Fruit fly (Drosophila melanogaster) whole organism: ENCODE measurements around the gene CG11327.

Experiments used
- CG8478 ChIP-seq: fragments of >200 bp; optimal IDR thresholded peaks from 2 replicates; lab custom pipeline; 2018; ENCODE audit warnings: inconsistent platforms
- Dll ChIP-seq: fragments of >200 bp; optimal IDR thresholded peaks from 2 replicates; lab custom pipeline; 2017
- EcR ChIP-seq, 2 experiments: fragments of >200 bp; optimal IDR thresholded peaks; 2 replicates each; lab custom pipeline; 2017; ENCODE audit warnings: missing biosample characterization in 2 of 2, missing genetic modification characterization in 2 of 2, missing genetic modification reagents in 2 of 2
- pan ChIP-seq: fragments of >200 bp; optimal IDR thresholded peaks from 2 replicates; lab custom pipeline; 2017
- psq ChIP-seq: fragments of >200 bp; optimal IDR thresholded peaks from 2 replicates; lab custom pipeline; 2017
- usp ChIP-seq: fragments of >200 bp; optimal IDR thresholded peaks from 2 replicates; lab custom pipeline; 2017; ENCODE audit warnings: missing biosample characterization, missing genetic modification characterization, mixed read lengths

The CG11327 gene

dm6 chr2L:6686612-6687011 lies at the start of gene CG11327:
CG11327 (minus strand) TSS chr2L:6686712.
- TF ChIP-seq EcR (GFP tag; optimal IDR thresholded peaks at IDR 0.05; lab: Kevin White, UChicago) (no peak), CG8478 (no peak), Dll (no peak), pan (no peak), psq (lab: Kevin White, UChicago) (no peak), usp (GFP tag; lab: Kevin White, UChicago) (no peak)

dm6 chr2L:6732566-6732965 lies 46.1 kb upstream of the CG11327 start, which contains the start of gene TTLL3B:
TTLL3B (plus strand) TSS chr2L:6732866.
- TF ChIP-seq psq (lab: Kevin White, UChicago) = no peak
- TF ChIP-seq Dll = no peak
- TF ChIP-seq EcR (GFP tag; optimal IDR thresholded peaks at IDR 0.05; lab: Kevin White, UChicago) = no peak
- TF ChIP-seq CG8478 = no peak
- TF ChIP-seq usp (GFP tag; lab: Kevin White, UChicago) = no peak
- no peak for TF ChIP-seq pan

- TF ChIP-seq CG8478 = peak; percentile 30
- no peak for TF ChIP-seq pan
Observed at dm6 chr2L:6723750-6724503, 37.4 kb upstream of the CG11327 start, which contains the start of gene Liprin-alpha. Liprin-alpha (plus strand) TSS chr2L:6723903.

dm6 chr2L:6722822-6723749 lies 36.6 kb upstream of the CG11327 start, which contains the start of gene homer:
homer (minus strand) TSS chr2L:6723359.
- TF ChIP-seq usp (GFP tag; lab: Kevin White, UChicago) (no peak), CG8478 (peak; percentile 13)

- no peak for TF ChIP-seq pan
- TF ChIP-seq EcR (GFP tag; optimal IDR thresholded peaks at IDR 0.05; lab: Kevin White, UChicago) = no peak
- TF ChIP-seq Dll = no peak
- TF ChIP-seq psq (lab: Kevin White, UChicago) = no peak
- TF ChIP-seq usp (GFP tag; lab: Kevin White, UChicago) = no peak
- no peak for TF ChIP-seq CG8478
Observed at dm6 chr2L:6721710-6722109, 35.2 kb upstream of the CG11327 start.

dm6 chr2L:6717460-6717859 lies 30.9 kb upstream of the CG11327 start, which contains the start of gene Aatf:
Aatf (plus strand) TSS chr2L:6717625.
- TF ChIP-seq CG8478 (no peak), pan (no peak), usp (GFP tag; lab: Kevin White, UChicago) (no peak), psq (lab: Kevin White, UChicago) (no peak), Dll (no peak), EcR (GFP tag; optimal IDR thresholded peaks at IDR 0.05; lab: Kevin White, UChicago) (no peak)

dm6 chr2L:6716921-6717320 lies 30.4 kb upstream of the CG11327 start:
- no peak for TF ChIP-seq EcR (GFP tag; optimal IDR thresholded peaks at IDR 0.05; lab: Kevin White, UChicago)
- no peak for TF ChIP-seq pan
- no peak for TF ChIP-seq usp (GFP tag; lab: Kevin White, UChicago)

- TF ChIP-seq EcR (GFP tag; optimal IDR thresholded peaks at IDR 0.05; lab: Kevin White, UChicago) (no peak), pan (peak; percentile 76), psq (lab: Kevin White, UChicago) (no peak), Dll (no peak), usp (GFP tag; lab: Kevin White, UChicago) (no peak), CG8478 (no peak)
Observed at dm6 chr2L:6716182-6716770, 29.8 kb upstream of the CG11327 start, which contains the start of gene AkhR. AkhR (minus strand) TSS chr2L:6716186.

- TF ChIP-seq psq (lab: Kevin White, UChicago) (no peak), Dll (peak; percentile 29)
Observed at dm6 chr2L:6708997-6709662, 22.6 kb upstream of the CG11327 start, which contains the start of gene Tsp. Tsp (minus strand) TSS chr2L:6709086.

- TF ChIP-seq usp (GFP tag; lab: Kevin White, UChicago) (no peak), Dll (no peak)
Observed at dm6 chr2L:6706368-6706919, 19.9 kb upstream of the CG11327 start.

- TF ChIP-seq EcR (GFP tag; optimal IDR thresholded peaks at IDR 0.05; lab: Kevin White, UChicago) = no peak
- no peak for TF ChIP-seq usp (GFP tag; lab: Kevin White, UChicago)
- TF ChIP-seq psq (lab: Kevin White, UChicago) = no peak
- no peak for TF ChIP-seq Dll
- no peak for TF ChIP-seq pan
- no peak for TF ChIP-seq CG8478
Observed at dm6 chr2L:6705081-6705480, 18.6 kb upstream of the CG11327 start.
